Worm (Caenorhabditis elegans) whole organism, L2 larva: ENCODE data around the gene srbc-21.

ENCODE experiments used
- C34F6.9 ChIP-seq: fragments of 150-350 bp; optimal IDR thresholded peaks from 2 replicates; lab custom pipeline; 2014; ENCODE audit warnings: missing biosample characterization, missing genetic modification characterization
- F13H6.1 ChIP-seq: sonication (generic microtip); optimal IDR thresholded peaks from 2 replicates; lab custom pipeline; 2016; ENCODE audit warnings: missing genetic modification characterization, missing compliant biosample characterization
- Y55F3AM.14 ChIP-seq: fragments of 200-800 bp; sonication (Bioruptor generic); optimal IDR thresholded peaks from 2 replicates; lab custom pipeline; 2018; ENCODE audit warnings: mild to moderate bottlenecking, missing genetic modification characterization, missing compliant biosample characterization
- alr-1 ChIP-seq: fragments of 150-350 bp; optimal IDR thresholded peaks from 2 replicates; lab custom pipeline; 2014; ENCODE audit warnings: missing biosample characterization, missing genetic modification characterization
- aly-2 ChIP-seq: fragments of 150-350 bp; optimal IDR thresholded peaks from 2 replicates; lab custom pipeline; 2014; ENCODE audit warnings: missing biosample characterization, missing genetic modification characterization
- ama-1 ChIP-seq: fragments of 150-350 bp; optimal IDR thresholded peaks from 2 replicates; lab custom pipeline; 2018; ENCODE audit warnings: inconsistent platforms
- blmp-1 ChIP-seq: sonication (generic microtip); optimal IDR thresholded peaks from 2 replicates; lab custom pipeline; 2017; ENCODE audit warnings: missing genetic modification characterization, mild to moderate bottlenecking, missing compliant biosample characterization, antibody characterized with exemption, moderate library complexity; ENCODE audit not compliant: insufficient read depth
- ceh-16 ChIP-seq: fragments of 150-350 bp; optimal IDR thresholded peaks from 2 replicates; lab custom pipeline; 2014; ENCODE audit warnings: missing biosample characterization, missing genetic modification characterization
- ceh-82 ChIP-seq: fragments of 150-350 bp; optimal IDR thresholded peaks from 2 replicates; lab custom pipeline; 2014; ENCODE audit warnings: missing biosample characterization, missing genetic modification characterization
- crh-2 ChIP-seq: sonication (generic microtip); optimal IDR thresholded peaks from 2 replicates; lab custom pipeline; 2017; ENCODE audit warnings: missing biosample characterization, missing genetic modification characterization
- dmd-4 ChIP-seq: sonication (generic microtip); optimal IDR thresholded peaks from 2 replicates; lab custom pipeline; 2017; ENCODE audit warnings: missing biosample characterization, missing genetic modification characterization
- egl-27 ChIP-seq: sonication (generic microtip); optimal IDR thresholded peaks from 3 replicates; lab custom pipeline; 2017; ENCODE audit warnings: missing biosample characterization, missing genetic modification reagents, missing genetic modification characterization
- fos-1 ChIP-seq: fragments of 150-350 bp; optimal IDR thresholded peaks from 2 replicates; lab custom pipeline; 2014; ENCODE audit warnings: missing biosample characterization, missing genetic modification characterization
- lin-11 ChIP-seq: fragments of 150-350 bp; sonication (generic microtip); optimal IDR thresholded peaks from 2 replicates; lab custom pipeline; 2014; ENCODE audit warnings: missing biosample characterization, missing genetic modification characterization, inconsistent platforms, mixed read lengths
- lin-13 ChIP-seq: fragments of 150-350 bp; optimal IDR thresholded peaks from 2 replicates; lab custom pipeline; 2014; ENCODE audit warnings: missing biosample characterization, missing genetic modification reagents, missing genetic modification characterization
- lin-39 ChIP-seq: fragments of 150-350 bp; optimal IDR thresholded peaks from 2 replicates; lab custom pipeline; 2014; ENCODE audit warnings: missing biosample characterization, missing genetic modification reagents, missing genetic modification characterization
- lsy-2 ChIP-seq, 2 experiments: fragments of 150-350 bp in 1 of 2; sonication (generic microtip) in 1 of 2; optimal IDR thresholded peaks; 2 replicates each; lab custom pipeline; 2014 to 2017; ENCODE audit warnings: missing biosample characterization in 2 of 2, missing genetic modification characterization in 2 of 2
- mab-5 ChIP-seq: fragments of 150-350 bp; optimal IDR thresholded peaks from 2 replicates; lab custom pipeline; 2014; ENCODE audit warnings: missing biosample characterization, missing genetic modification characterization
- mbf-1 ChIP-seq: sonication (generic microtip); optimal IDR thresholded peaks from 2 replicates; lab custom pipeline; 2017; ENCODE audit warnings: missing biosample characterization, missing genetic modification characterization
- mdl-1 ChIP-seq, 2 experiments: fragments of 150-350 bp in 1 of 2; sonication (generic microtip) in 1 of 2; optimal IDR thresholded peaks; 2 replicates each; lab custom pipeline; 2017; ENCODE audit warnings: missing biosample characterization in 2 of 2, missing genetic modification characterization in 2 of 2
- nhr-10 ChIP-seq: sonication (generic microtip); optimal IDR thresholded peaks from 2 replicates; lab custom pipeline; 2017; ENCODE audit warnings: missing biosample characterization, missing genetic modification characterization
- nhr-11 ChIP-seq: fragments of 150-350 bp; optimal IDR thresholded peaks from 2 replicates; lab custom pipeline; 2014; ENCODE audit warnings: missing biosample characterization, missing genetic modification characterization
- nhr-12 ChIP-seq: fragments of 150-350 bp; optimal IDR thresholded peaks from 2 replicates; lab custom pipeline; 2014; ENCODE audit warnings: missing biosample characterization, missing genetic modification characterization
- nhr-129 ChIP-seq: fragments of 150-350 bp; optimal IDR thresholded peaks from 2 replicates; lab custom pipeline; 2014; ENCODE audit warnings: missing biosample characterization, missing genetic modification characterization
- nhr-21 ChIP-seq: fragments of 150-350 bp; optimal IDR thresholded peaks from 2 replicates; lab custom pipeline; 2014; ENCODE audit warnings: missing biosample characterization, missing genetic modification characterization
- nhr-237 ChIP-seq: fragments of 150-350 bp; optimal IDR thresholded peaks from 2 replicates; lab custom pipeline; 2014; ENCODE audit warnings: missing biosample characterization, missing genetic modification characterization
- nhr-25 ChIP-seq: fragments of 150-350 bp; sonication (generic microtip); optimal IDR thresholded peaks from 3 replicates; lab custom pipeline; 2014; ENCODE audit warnings: missing biosample characterization, missing genetic modification characterization
- nhr-6 ChIP-seq: fragments of 150-350 bp; optimal IDR thresholded peaks from 2 replicates; lab custom pipeline; 2014; ENCODE audit warnings: missing biosample characterization, missing genetic modification characterization
- peb-1 ChIP-seq: fragments of 150-350 bp; optimal IDR thresholded peaks from 2 replicates; lab custom pipeline; 2014; ENCODE audit warnings: missing biosample characterization, missing genetic modification characterization
- sem-4 ChIP-seq: fragments of 150-350 bp; optimal IDR thresholded peaks from 2 replicates; lab custom pipeline; 2014; ENCODE audit warnings: missing biosample characterization, missing genetic modification reagents, missing genetic modification characterization
- skn-1 ChIP-seq: sonication (generic microtip); optimal IDR thresholded peaks from 2 replicates; lab custom pipeline; 2017; ENCODE audit warnings: missing biosample characterization, missing genetic modification characterization
- sma-9 ChIP-seq, 2 experiments: fragments of 150-350 bp in 1 of 2; sonication (generic microtip) in 1 of 2; optimal IDR thresholded peaks; 2 replicates each; lab custom pipeline; 2014 to 2016; ENCODE audit warnings: missing genetic modification characterization in 2 of 2, mild to moderate bottlenecking in 1 of 2, missing biosample characterization in 1 of 2, missing compliant biosample characterization in 1 of 2, missing genetic modification reagents in 1 of 2, moderate library complexity in 1 of 2
- snpc-4 ChIP-seq: fragments of 150-350 bp; optimal IDR thresholded peaks from 2 replicates; lab custom pipeline; 2014; ENCODE audit warnings: missing biosample characterization, missing genetic modification characterization
- unc-39 ChIP-seq: fragments of 150-350 bp; optimal IDR thresholded peaks from 2 replicates; lab custom pipeline; 2014; ENCODE audit warnings: missing biosample characterization, missing genetic modification characterization
- unc-55 ChIP-seq: fragments of 150-350 bp; sonication (generic microtip); optimal IDR thresholded peaks from 3 replicates; lab custom pipeline; 2014; ENCODE audit warnings: missing biosample characterization, missing genetic modification reagents, missing genetic modification characterization
- unc-62 ChIP-seq: fragments of 150-350 bp; optimal IDR thresholded peaks from 2 replicates; lab custom pipeline; 2014; ENCODE audit warnings: missing biosample characterization, missing genetic modification reagents, missing genetic modification characterization
- zag-1 ChIP-seq: fragments of 150-350 bp; optimal IDR thresholded peaks from 2 replicates; lab custom pipeline; 2014; ENCODE audit warnings: missing biosample characterization, missing genetic modification characterization
- ztf-11 ChIP-seq: sonication (generic microtip); optimal IDR thresholded peaks from 2 replicates; lab custom pipeline; 2017; ENCODE audit warnings: missing biosample characterization, missing genetic modification characterization
- ztf-4 ChIP-seq: fragments of 150-350 bp; optimal IDR thresholded peaks from 2 replicates; lab custom pipeline; 2014; ENCODE audit warnings: missing biosample characterization, missing genetic modification characterization

The srbc-21 gene

ce11 chrV:2133512-2133911, 21.8 kb upstream of the srbc-21 start:
- TF ChIP-seq zag-1 = peak; percentile 83
- peak; percentile 59 for TF ChIP-seq unc-55 (GFP tag; lab: Kevin White, UChicago)
- peak; percentile 62 for TF ChIP-seq crh-2
- peak; percentile 11 for TF ChIP-seq egl-27 (tag; lab: Kevin White, UChicago)
- TF ChIP-seq snpc-4 (tag; lab: Kevin White, UChicago) = no peak
- peak; percentile 9 for TF ChIP-seq fos-1 (tag; lab: Kevin White, UChicago)
- TF ChIP-seq nhr-12 = no peak
- TF ChIP-seq mbf-1 (tag; lab: Kevin White, UChicago) = no peak
- TF ChIP-seq C34F6.9 (tag; lab: Kevin White, UChicago) = peak; percentile 84
- peak; percentile 29 for TF ChIP-seq ztf-4 (tag; lab: Kevin White, UChicago)
- TF ChIP-seq sma-9 (GFP tag; optimal IDR thresholded peaks at IDR 0.05; lab: Kevin White, UChicago) = peak; percentile 93
- no peak for TF ChIP-seq sma-9 (tag; optimal IDR thresholded peaks at IDR 0.05; lab: Kevin White, UChicago)
- peak; percentile 64 for TF ChIP-seq lin-11 (tag; lab: Kevin White, UChicago)
- TF ChIP-seq Y55F3AM.14 (GFP tag; lab: Kevin White, UChicago) = peak; percentile 78
- TF ChIP-seq F13H6.1 (tag; lab: Kevin White, UChicago) = peak; percentile 87
- no peak for TF ChIP-seq nhr-10 (tag; lab: Kevin White, UChicago)
- peak; percentile 58 to 86 for TF ChIP-seq mdl-1 (tag; optimal IDR thresholded peaks at IDR 0.05; lab: Kevin White, UChicago)
- peak in 1 of 2 experiments; percentile 68 for TF ChIP-seq lsy-2 (tag; optimal IDR thresholded peaks at IDR 0.05; lab: Kevin White, UChicago)
- no peak for TF ChIP-seq aly-2 (tag; lab: Kevin White, UChicago)
- TF ChIP-seq sem-4 (tag; lab: Kevin White, UChicago) = peak; percentile 69
- TF ChIP-seq nhr-129 (tag; lab: Kevin White, UChicago) = peak; percentile 78
- no peak for TF ChIP-seq lin-39 (tag; lab: Kevin White, UChicago)
- TF ChIP-seq lin-13 = peak; percentile 50

DNA sequence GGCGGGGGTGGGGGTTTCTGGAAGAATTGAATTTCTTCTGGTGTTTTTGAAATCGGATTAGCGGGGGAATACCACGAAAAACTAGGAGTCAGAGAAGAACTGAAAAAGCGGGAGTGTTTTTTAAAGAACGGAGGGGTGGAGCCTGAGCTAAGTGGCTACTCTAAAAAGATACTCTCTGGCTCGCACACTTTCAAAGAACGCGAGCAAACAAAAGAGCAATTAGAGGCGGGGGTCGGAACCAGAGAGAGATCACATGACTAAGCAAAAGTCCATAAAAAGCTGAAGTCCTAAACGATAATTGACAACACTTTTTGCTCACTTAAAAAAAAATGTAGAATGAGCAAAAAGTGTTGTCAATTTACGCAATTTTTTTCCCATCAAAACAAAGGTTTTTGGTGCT, 21.0 kb upstream of the srbc-21 start:
- no peak for TF ChIP-seq nhr-10 (tag; lab: Kevin White, UChicago)
- peak; percentile 43 for TF ChIP-seq sem-4 (tag; lab: Kevin White, UChicago)
- TF ChIP-seq alr-1 = no peak
- peak; percentile 52 for TF ChIP-seq sma-9 (GFP tag; optimal IDR thresholded peaks at IDR 0.05; lab: Kevin White, UChicago)
- no peak for TF ChIP-seq sma-9 (tag; optimal IDR thresholded peaks at IDR 0.05; lab: Kevin White, UChicago)
- TF ChIP-seq aly-2 (tag; lab: Kevin White, UChicago) = no peak
- TF ChIP-seq unc-39 = no peak
- no peak for TF ChIP-seq unc-62
- TF ChIP-seq Y55F3AM.14 (GFP tag; lab: Kevin White, UChicago) = peak; percentile 26
- TF ChIP-seq F13H6.1 (tag; lab: Kevin White, UChicago) = peak; percentile 53
- TF ChIP-seq blmp-1 = no peak
- TF ChIP-seq lsy-2 (tag; optimal IDR thresholded peaks at IDR 0.05; lab: Kevin White, UChicago) = peak in 1 of 2 experiments; percentile 23

- TF ChIP-seq ceh-82 (no peak), ama-1 (no peak), nhr-129 (tag; lab: Kevin White, UChicago) (peak; percentile 87), fos-1 (tag; lab: Kevin White, UChicago) (peak; percentile 42), zag-1 (peak; percentile 5), ceh-16 (no peak), C34F6.9 (tag; lab: Kevin White, UChicago) (peak; percentile 24), skn-1 (tag; lab: Kevin White, UChicago) (no peak), nhr-6 (tag; lab: Kevin White, UChicago) (no peak), lsy-2 (tag; optimal IDR thresholded peaks at IDR 0.05; lab: Kevin White, UChicago) (peak in 1 of 2 experiments; percentile 11), mdl-1 (tag; optimal IDR thresholded peaks at IDR 0.05; lab: Kevin White, UChicago) (peak; percentile 20 to 44), nhr-21 (peak; percentile 25), dmd-4 (no peak), nhr-10 (tag; lab: Kevin White, UChicago) (no peak), nhr-11 (tag; lab: Kevin White, UChicago) (no peak), nhr-237 (no peak), aly-2 (tag; lab: Kevin White, UChicago) (no peak), alr-1 (no peak), peb-1 (tag; lab: Kevin White, UChicago) (no peak), ztf-11 (tag; lab: Kevin White, UChicago) (no peak), F13H6.1 (tag; lab: Kevin White, UChicago) (peak; percentile 36), lin-13 (no peak), nhr-12 (no peak), ztf-4 (tag; lab: Kevin White, UChicago) (no peak), lin-11 (tag; lab: Kevin White, UChicago) (peak; percentile 31), snpc-4 (tag; lab: Kevin White, UChicago) (no peak), mab-5 (tag; lab: Kevin White, UChicago) (no peak), unc-55 (GFP tag; lab: Kevin White, UChicago) (no peak), nhr-25 (tag; lab: Kevin White, UChicago) (peak; percentile 3), sma-9 (GFP tag; optimal IDR thresholded peaks at IDR 0.05; lab: Kevin White, UChicago) (peak; percentile 71), sma-9 (tag; optimal IDR thresholded peaks at IDR 0.05; lab: Kevin White, UChicago) (no peak), lin-39 (tag; lab: Kevin White, UChicago) (no peak)
Measured at ce11 chrV:2135323-2135722, 20.0 kb upstream of the srbc-21 start.
